Fruit fly (Drosophila melanogaster): ENCODE measurements around the gene CG46399.

DNA sequence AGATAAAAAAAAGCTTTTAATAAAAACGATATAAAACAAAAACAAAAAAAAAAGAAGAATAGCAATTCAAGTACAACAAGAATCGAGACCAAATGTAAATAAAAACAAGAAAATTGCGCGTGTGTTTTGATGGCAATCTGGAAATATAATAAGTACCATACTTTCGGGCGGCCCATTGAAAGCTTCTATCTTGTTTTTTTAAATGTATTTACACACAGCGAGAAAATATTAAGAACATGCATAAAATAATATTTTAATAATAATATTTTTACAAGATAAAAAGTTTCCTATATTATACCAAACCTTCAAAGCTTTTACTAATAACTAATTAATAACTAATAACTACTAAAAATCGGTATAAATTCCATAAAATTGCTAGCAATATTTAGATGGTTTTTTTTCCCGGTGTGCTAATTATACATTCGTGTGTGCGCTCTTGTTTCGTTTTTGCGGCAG is 18.6 kb upstream of the CG46399 start:
- TF ChIP-seq da (GFP tag; optimal IDR thresholded peaks at IDR 0.05), result no peak
- TF ChIP-seq Hr78 (GFP tag; optimal IDR thresholded peaks at IDR 0.05), result no peak
- no peak for TF ChIP-seq CG31388 (GFP tag; optimal IDR thresholded peaks at IDR 0.05)
- no peak for TF ChIP-seq Antp (GFP tag; optimal IDR thresholded peaks at IDR 0.05)
- TF ChIP-seq Gug (GFP tag; IDR thresholded peaks at IDR 0.05), result no peak
- no peak for TF ChIP-seq h (optimal IDR thresholded peaks at IDR 0.05)
- TF ChIP-seq Hmx (GFP tag; optimal IDR thresholded peaks at IDR 0.05), result no peak
- no peak for TF ChIP-seq CG11560 (tag; IDR thresholded peaks at IDR 0.05)
- TF ChIP-seq Myb (GFP tag; optimal IDR thresholded peaks at IDR 0.05), result no peak
- no peak for TF ChIP-seq CG12071 (GFP tag; optimal IDR thresholded peaks at IDR 0.05)
- TF ChIP-seq Rx (GFP tag; IDR thresholded peaks at IDR 0.05), result no peak
- TF ChIP-seq sr (GFP tag; IDR thresholded peaks at IDR 0.05), result no peak
- peak; percentile 1 for TF ChIP-seq oc (tag; optimal IDR thresholded peaks at IDR 0.05)
